Fruit fly (Drosophila melanogaster) whole organism, wandering third instar larva: ENCODE data around the gene CG15740.

ENCODE experiments used
- Abd-B ChIP-seq: fragments of >200 bp; optimal IDR thresholded peaks from 2 replicates; lab custom pipeline; 2017; ENCODE audit warnings: missing biosample characterization, missing genetic modification characterization
- CG32264 ChIP-seq: fragments of 200-800 bp; sonication (Bioruptor generic); optimal IDR thresholded peaks from 2 replicates; lab custom pipeline; 2016; ENCODE audit warnings: missing biosample characterization, missing genetic modification characterization
- CG9705 ChIP-seq: fragments of 200-800 bp; sonication (Bioruptor generic); optimal IDR thresholded peaks from 2 replicates; lab custom pipeline; 2018; ENCODE audit warnings: missing biosample characterization, mild to moderate bottlenecking, missing genetic modification characterization
- CrebA ChIP-seq: fragments of 200-800 bp; sonication (Bioruptor generic); optimal IDR thresholded peaks from 2 replicates; lab custom pipeline; 2016; ENCODE audit warnings: missing biosample characterization, mild to moderate bottlenecking, missing genetic modification characterization, borderline replicate concordance
- Dfd ChIP-seq: fragments of >200 bp; optimal IDR thresholded peaks from 2 replicates; lab custom pipeline; 2017; ENCODE audit warnings: missing biosample characterization, missing genetic modification characterization
- Dif ChIP-seq: fragments of 200-275, 200-300 bp; sonication (Bioruptor generic); optimal IDR thresholded peaks from 2 replicates; lab custom pipeline; 2018; ENCODE audit warnings: missing biosample characterization, missing genetic modification characterization; ENCODE audit not compliant: partially characterized antibody
- GATAd ChIP-seq: sonication (Bioruptor generic); optimal IDR thresholded peaks from 2 replicates; lab custom pipeline; 2016; ENCODE audit warnings: missing biosample characterization, missing genetic modification characterization
- HLH106 ChIP-seq: fragments of 200-800 bp; optimal IDR thresholded peaks from 3 replicates; lab custom pipeline; 2019; ENCODE audit warnings: missing biosample characterization, mild to moderate bottlenecking, missing genetic modification characterization, moderate library complexity
- Hnf4 ChIP-seq: fragments of 200-800 bp; sonication (Bioruptor generic); optimal IDR thresholded peaks from 2 replicates; lab custom pipeline; 2016; ENCODE audit warnings: missing biosample characterization, mild to moderate bottlenecking, missing genetic modification characterization
- Hr78 ChIP-seq: fragments of >200 bp; optimal IDR thresholded peaks from 2 replicates; lab custom pipeline; 2017; ENCODE audit warnings: missing biosample characterization, missing genetic modification characterization
- Jra ChIP-seq: sonication (Bioruptor generic); optimal IDR thresholded peaks from 2 replicates; lab custom pipeline; 2016; ENCODE audit warnings: missing biosample characterization, missing genetic modification characterization
- Mio ChIP-seq: sonication (Bioruptor generic); optimal IDR thresholded peaks from 2 replicates; lab custom pipeline; 2016; ENCODE audit warnings: missing biosample characterization, missing genetic modification characterization
- Myc ChIP-seq: fragments of >200 bp; optimal IDR thresholded peaks from 2 replicates; lab custom pipeline; 2017
- N ChIP-seq: fragments of >200 bp; optimal IDR thresholded peaks from 2 replicates; lab custom pipeline; 2018; ENCODE audit warnings: missing biosample characterization, missing external identifiers, missing genetic modification characterization
- OdsH ChIP-seq: fragments of 200-800 bp; sonication (Bioruptor generic); optimal IDR thresholded peaks from 2 replicates; lab custom pipeline; 2016; ENCODE audit warnings: missing biosample characterization, mild to moderate bottlenecking, missing genetic modification characterization
- Rel ChIP-seq, 2 experiments: fragments of 200-800 bp; sonication (Bioruptor generic) in 1 of 2; optimal IDR thresholded peaks; 2 replicates in 1 of 2; 3 replicates in 1 of 2; lab custom pipeline; 2016 to 2019; ENCODE audit warnings: mild to moderate bottlenecking in 2 of 2, missing biosample characterization in 2 of 2, missing genetic modification characterization in 2 of 2, moderate library complexity in 1 of 2
- br ChIP-seq: fragments of 200-800 bp; sonication (Bioruptor generic); optimal IDR thresholded peaks from 2 replicates; lab custom pipeline; 2016; ENCODE audit warnings: missing biosample characterization, missing genetic modification characterization
- brk ChIP-seq: fragments of 200-800 bp; sonication (Bioruptor generic); optimal IDR thresholded peaks from 2 replicates; lab custom pipeline; 2016; ENCODE audit warnings: missing biosample characterization, mild to moderate bottlenecking, missing genetic modification characterization
- dl ChIP-seq, 2 experiments: fragments of 175-275, 200-275 bp in 1 of 2; fragments of 200-275 bp in 1 of 2; sonication (Bioruptor generic); optimal IDR thresholded peaks; lab custom pipeline; 2018; ENCODE audit warnings: mild to moderate bottlenecking in 2 of 2, missing biosample characterization in 2 of 2, missing genetic modification characterization in 2 of 2, moderate library complexity in 2 of 2; ENCODE audit not compliant: partially characterized antibody in 2 of 2, insufficient read depth in 1 of 2
- dmrt93B ChIP-seq: fragments of 200-800 bp; sonication (Bioruptor generic); optimal IDR thresholded peaks from 2 replicates; lab custom pipeline; 2018; ENCODE audit warnings: missing biosample characterization, mild to moderate bottlenecking, missing genetic modification characterization
- dsf ChIP-seq: sonication (Bioruptor generic); optimal IDR thresholded peaks from 2 replicates; lab custom pipeline; 2016; ENCODE audit warnings: missing biosample characterization, missing genetic modification characterization, borderline replicate concordance
- ey ChIP-seq: fragments of 200-800 bp; sonication (Bioruptor generic); optimal IDR thresholded peaks from 2 replicates; lab custom pipeline; 2016; ENCODE audit warnings: missing biosample characterization, missing genetic modification characterization
- foxo ChIP-seq, 2 experiments: fragments of 200-800 bp; sonication (Bioruptor generic); optimal IDR thresholded peaks; 2 replicates in 1 of 2; 3 replicates in 1 of 2; lab custom pipeline; 2016 to 2017; ENCODE audit warnings: missing biosample characterization in 2 of 2, missing genetic modification characterization in 2 of 2
- fru ChIP-seq: fragments of 200-800 bp; sonication (Bioruptor generic); optimal IDR thresholded peaks from 3 replicates; lab custom pipeline; 2016; ENCODE audit warnings: missing biosample characterization, mild to moderate bottlenecking, missing genetic modification characterization
- h ChIP-seq: fragments of 200-800 bp; sonication (Bioruptor generic); optimal IDR thresholded peaks from 3 replicates; lab custom pipeline; 2016; ENCODE audit warnings: missing biosample characterization, mild to moderate bottlenecking, missing genetic modification characterization
- jim ChIP-seq: fragments of 175-275, 200-325 bp; sonication (Bioruptor generic); optimal IDR thresholded peaks from 2 replicates; lab custom pipeline; 2016; ENCODE audit warnings: missing biosample characterization, mild to moderate bottlenecking, missing genetic modification characterization
- lola ChIP-seq: fragments of >200 bp; optimal IDR thresholded peaks from 2 replicates; lab custom pipeline; 2017; ENCODE audit warnings: missing biosample characterization, missing genetic modification characterization
- pan ChIP-seq: fragments of >200 bp; optimal IDR thresholded peaks from 2 replicates; lab custom pipeline; 2017
- psq ChIP-seq: fragments of 200-800 bp; sonication (Bioruptor generic); optimal IDR thresholded peaks from 3 replicates; lab custom pipeline; 2017; ENCODE audit warnings: missing biosample characterization, mild to moderate bottlenecking, missing genetic modification characterization, moderate library complexity
- rgr ChIP-seq: fragments of 200-800 bp; sonication (Bioruptor generic); optimal IDR thresholded peaks from 3 replicates; lab custom pipeline; 2016; ENCODE audit warnings: missing biosample characterization, mild to moderate bottlenecking, missing genetic modification characterization
- sage ChIP-seq: fragments of 200-800 bp; sonication (Bioruptor generic); optimal IDR thresholded peaks from 2 replicates; lab custom pipeline; 2016; ENCODE audit warnings: missing biosample characterization, mild to moderate bottlenecking, missing genetic modification characterization
- sv ChIP-seq: fragments of 200-800 bp; sonication (Bioruptor generic); optimal IDR thresholded peaks from 3 replicates; lab custom pipeline; 2016; ENCODE audit warnings: missing biosample characterization, missing genetic modification characterization
- tai ChIP-seq: sonication (Bioruptor generic); optimal IDR thresholded peaks from 2 replicates; lab custom pipeline; 2016; ENCODE audit warnings: missing biosample characterization, missing genetic modification characterization
- usp ChIP-seq: fragments of >200 bp; optimal IDR thresholded peaks from 2 replicates; lab custom pipeline; 2017; ENCODE audit warnings: missing biosample characterization, missing genetic modification characterization
- woc ChIP-seq: sonication (Bioruptor generic); optimal IDR thresholded peaks from 2 replicates; lab custom pipeline; 2016; ENCODE audit warnings: missing biosample characterization, mild to moderate bottlenecking, missing genetic modification characterization

The CG15740 gene

DNA sequence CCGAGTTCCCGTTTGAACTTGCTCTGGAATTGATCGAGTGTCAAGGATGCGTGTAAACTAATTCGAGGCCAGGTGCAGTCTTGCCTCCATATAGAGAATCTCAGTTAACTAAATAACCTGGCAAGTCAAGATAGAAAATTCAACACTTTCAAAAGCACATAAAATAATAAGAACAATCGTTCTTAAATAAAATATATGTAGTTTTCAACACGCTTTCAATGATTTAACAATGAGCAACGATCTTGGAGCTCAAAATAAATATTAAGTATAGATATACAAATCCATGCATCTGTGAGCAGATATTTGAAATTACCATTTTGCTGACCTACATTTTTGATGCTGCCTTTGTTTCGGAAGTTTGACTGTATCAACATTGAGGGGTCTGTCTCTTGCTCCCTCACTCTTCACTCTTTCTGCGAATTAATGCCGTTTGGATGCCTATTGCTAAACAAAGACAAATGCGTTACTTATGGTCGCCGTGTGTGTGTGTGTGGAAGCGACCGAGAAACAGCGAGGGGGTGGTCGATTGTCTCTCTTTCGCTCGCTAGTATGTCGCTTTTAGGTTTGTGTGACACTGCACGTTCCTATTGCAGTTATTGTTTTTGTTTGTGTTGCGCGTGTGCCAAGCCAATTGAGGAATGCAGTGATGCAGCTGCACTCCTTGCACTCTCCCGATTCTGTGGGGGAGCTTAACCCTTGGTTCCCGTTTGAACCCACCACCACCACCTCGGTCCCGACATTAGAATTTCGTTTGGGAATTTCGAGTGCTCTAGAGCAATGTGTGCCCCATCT, 25.4 kb downstream of the CG15740 start (continued):
- TF ChIP-seq Hr78 = no peak
- no peak for TF ChIP-seq sage (GFP tag; lab: Kevin White, UChicago)
- TF ChIP-seq usp (GFP tag; lab: Kevin White, UChicago) = no peak
- TF ChIP-seq CG9705 = peak; percentile 16
- TF ChIP-seq Rel (GFP tag; optimal IDR thresholded peaks at IDR 0.05; lab: Kevin White, UChicago) = no peak
- TF ChIP-seq Rel (tag; optimal IDR thresholded peaks at IDR 0.05; lab: Kevin White, UChicago) = no peak
- TF ChIP-seq fru = peak; percentile 68
- no peak for TF ChIP-seq Jra (GFP tag; lab: Kevin White, UChicago)
- no peak for TF ChIP-seq Mio (GFP tag; lab: Kevin White, UChicago)
- no peak for TF ChIP-seq N (GFP tag; lab: Kevin White, UChicago)
- TF ChIP-seq Myc (lab: Kevin White, UChicago) = no peak
- peak; percentile 65 for TF ChIP-seq rgr (GFP tag; lab: Kevin White, UChicago)
- peak; percentile 37 for TF ChIP-seq Hnf4
- TF ChIP-seq h (GFP tag; lab: Kevin White, UChicago) = peak; percentile 68
- TF ChIP-seq, all 38 proteins: peak for 14

DNA sequence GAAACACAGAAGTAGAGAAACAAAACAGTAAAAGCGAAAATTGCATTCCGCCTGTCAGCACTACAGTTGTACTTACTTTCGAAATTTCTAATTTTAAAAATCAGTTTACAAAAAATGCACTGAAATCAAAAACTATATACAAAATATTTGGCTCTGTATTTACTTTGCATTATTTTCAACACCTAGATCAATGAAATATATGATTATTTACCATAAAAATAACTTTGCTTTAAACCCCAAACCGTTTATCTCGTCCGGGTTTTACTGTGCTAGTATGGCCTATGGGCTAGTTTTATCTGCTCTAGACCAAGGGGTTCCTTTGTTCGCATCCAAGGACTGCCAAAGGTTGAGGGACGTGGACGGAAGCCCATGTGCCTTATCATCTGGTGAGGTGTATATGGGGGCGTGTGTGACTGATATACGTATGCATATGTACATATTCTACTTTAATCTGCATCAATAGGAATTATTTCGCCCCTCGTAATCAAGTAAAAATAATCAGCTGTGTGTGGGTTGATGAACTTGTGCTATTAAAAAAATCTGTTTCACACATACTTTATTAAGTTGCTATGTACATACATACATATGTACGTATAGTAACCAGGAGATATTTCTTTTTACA, 26.5 kb downstream of the CG15740 start:
- no peak for TF ChIP-seq N (GFP tag; lab: Kevin White, UChicago)
- no peak for TF ChIP-seq ey (GFP tag; lab: Kevin White, UChicago)
- no peak for TF ChIP-seq brk (GFP tag; lab: Kevin White, UChicago)
- no peak for TF ChIP-seq dsf (GFP tag; lab: Kevin White, UChicago)
- TF ChIP-seq Rel (GFP tag; optimal IDR thresholded peaks at IDR 0.05; lab: Kevin White, UChicago) = no peak
- peak; percentile 17 for TF ChIP-seq Rel (tag; optimal IDR thresholded peaks at IDR 0.05; lab: Kevin White, UChicago)
- peak in 1 of 2 experiments; percentile 2 for TF ChIP-seq foxo (GFP tag; optimal IDR thresholded peaks at IDR 0.05; lab: Kevin White, UChicago)
- peak; percentile 29 for TF ChIP-seq CrebA (GFP tag; lab: Kevin White, UChicago)
- TF ChIP-seq Mio (GFP tag; lab: Kevin White, UChicago) = no peak
- TF ChIP-seq sage (GFP tag; lab: Kevin White, UChicago) = no peak
- TF ChIP-seq, all 38 proteins: peak for 3

DNA sequence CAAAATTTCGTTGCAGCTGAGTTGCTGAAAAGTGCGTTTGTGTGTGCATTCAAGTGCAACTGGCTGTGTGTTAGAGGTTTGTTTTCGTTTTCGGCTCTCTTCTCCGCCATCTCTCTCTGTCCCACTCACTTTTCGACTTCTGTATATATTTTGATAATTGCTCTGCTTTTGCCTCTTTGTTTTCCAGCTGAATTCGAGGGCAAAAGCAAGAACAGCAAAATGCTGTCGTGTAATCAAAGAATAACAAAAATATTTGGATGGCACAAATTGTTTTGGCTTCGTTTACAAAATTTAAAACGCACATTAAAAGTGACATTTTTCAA, 27.2 kb downstream of the CG15740 start:
- TF ChIP-seq Dif (GFP tag; lab: Kevin White, UChicago) (peak; percentile 70), OdsH (no peak), psq (GFP tag; lab: Kevin White, UChicago) (peak; percentile 1), Rel (GFP tag; optimal IDR thresholded peaks at IDR 0.05; lab: Kevin White, UChicago) (peak; percentile 18), Rel (tag; optimal IDR thresholded peaks at IDR 0.05; lab: Kevin White, UChicago) (no peak), br (GFP tag; lab: Kevin White, UChicago) (no peak), brk (GFP tag; lab: Kevin White, UChicago) (peak; percentile 22), Hnf4 (no peak), dl (GFP tag; optimal IDR thresholded peaks at IDR 0.05; lab: Kevin White, UChicago; ENCODE audit: insufficient read depth in 1 of 2, partially characterized antibody in 2 of 2) (peak; percentile 7 to 56)

DNA sequence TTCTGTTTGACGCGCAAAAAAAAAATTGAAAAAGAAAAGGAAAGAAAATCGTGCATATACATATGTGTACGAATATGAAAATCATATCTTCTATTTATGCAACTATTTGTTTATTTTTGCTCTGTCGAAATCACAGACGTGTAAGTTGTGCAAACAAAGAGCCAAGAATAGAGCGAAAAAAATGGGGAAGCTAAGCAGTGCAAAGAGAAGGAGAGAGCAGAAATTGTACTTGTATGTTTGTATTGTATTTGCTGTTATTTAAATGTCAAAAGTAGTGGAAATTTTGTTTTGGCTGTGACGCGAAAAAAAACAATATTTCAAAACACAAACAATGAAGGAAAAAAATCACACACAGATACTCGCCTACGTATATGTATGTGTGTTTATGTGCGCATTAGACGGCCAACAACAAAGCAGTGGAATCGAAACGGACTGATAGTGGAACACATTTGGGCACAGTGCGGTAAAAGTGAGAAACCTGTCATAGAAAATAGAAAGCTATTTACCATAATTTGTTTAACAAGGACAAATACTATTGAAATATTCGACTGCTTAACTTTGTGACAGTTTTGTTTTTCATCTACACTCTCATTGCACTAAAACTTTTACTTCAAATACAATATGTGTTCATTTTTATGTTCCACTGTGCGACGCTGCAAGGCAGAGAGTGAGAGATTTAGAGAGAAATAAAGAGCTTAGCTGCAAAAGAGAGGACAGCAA, 27.7 kb downstream of the CG15740 start:
- no peak for TF ChIP-seq jim (GFP tag; lab: Kevin White, UChicago)
- peak; percentile 92 for TF ChIP-seq Hnf4
- TF ChIP-seq CG32264 = peak; percentile 83
- TF ChIP-seq HLH106 = peak; percentile 89
- peak; percentile 75 to 96 for TF ChIP-seq foxo (GFP tag; optimal IDR thresholded peaks at IDR 0.05; lab: Kevin White, UChicago)
- TF ChIP-seq Rel (GFP tag; optimal IDR thresholded peaks at IDR 0.05; lab: Kevin White, UChicago) = peak; percentile 85
- peak; percentile 63 for TF ChIP-seq Rel (tag; optimal IDR thresholded peaks at IDR 0.05; lab: Kevin White, UChicago)
- peak; percentile 72 for TF ChIP-seq dmrt93B
- peak; percentile 92 for TF ChIP-seq psq (GFP tag; lab: Kevin White, UChicago)
- peak; percentile 81 for TF ChIP-seq tai (GFP tag; lab: Kevin White, UChicago)
- no peak for TF ChIP-seq Abd-B (GFP tag; lab: Kevin White, UChicago)
- peak; percentile 93 for TF ChIP-seq woc (GFP tag; lab: Kevin White, UChicago)
- TF ChIP-seq dsf (GFP tag; lab: Kevin White, UChicago) = peak; percentile 42
- TF ChIP-seq Hr78 = no peak
- TF ChIP-seq Dif (GFP tag; lab: Kevin White, UChicago) = no peak
- no peak for TF ChIP-seq Dfd
- TF ChIP-seq br (GFP tag; lab: Kevin White, UChicago) = peak; percentile 92
- peak; percentile 93 for TF ChIP-seq sv
- no peak for TF ChIP-seq N (GFP tag; lab: Kevin White, UChicago)
- peak; percentile 27 for TF ChIP-seq GATAd (GFP tag; lab: Kevin White, UChicago)
- TF ChIP-seq usp (GFP tag; lab: Kevin White, UChicago) = no peak
- TF ChIP-seq Myc (lab: Kevin White, UChicago) = no peak
- no peak for TF ChIP-seq pan (lab: Kevin White, UChicago)
- peak; percentile 67 for TF ChIP-seq Jra (GFP tag; lab: Kevin White, UChicago)
- peak; percentile 96 for TF ChIP-seq h (GFP tag; lab: Kevin White, UChicago)
- TF ChIP-seq lola (GFP tag; lab: Kevin White, UChicago) = no peak
- peak; percentile 57 for TF ChIP-seq Mio (GFP tag; lab: Kevin White, UChicago)
- peak; percentile 72 for TF ChIP-seq CG9705
- TF ChIP-seq brk (GFP tag; lab: Kevin White, UChicago) = peak; percentile 89
- peak; percentile 93 for TF ChIP-seq OdsH
- TF ChIP-seq sage (GFP tag; lab: Kevin White, UChicago) = peak; percentile 80
